Worm (Caenorhabditis elegans) whole organism, L1 larva: ENCODE measurements around the gene Y53C12A.10.

Experiments
- C04F5.9 ChIP-seq: sonication (generic microtip); optimal IDR thresholded peaks from 2 replicates; lab custom pipeline; 2016; ENCODE audit warnings: missing genetic modification characterization, missing compliant biosample characterization
- C16A3.4 ChIP-seq: fragments of 150-350 bp; optimal IDR thresholded peaks from 2 replicates; lab custom pipeline; 2014; ENCODE audit warnings: missing biosample characterization, missing genetic modification characterization
- C34B4.2 ChIP-seq: sonication (generic microtip); optimal IDR thresholded peaks from 2 replicates; lab custom pipeline; 2017; ENCODE audit warnings: mild to moderate bottlenecking, missing genetic modification characterization, missing compliant biosample characterization
- F16B12.6 ChIP-seq: fragments of 150-350 bp; optimal IDR thresholded peaks from 2 replicates; lab custom pipeline; 2014; ENCODE audit warnings: missing biosample characterization, missing genetic modification characterization
- aha-1 ChIP-seq: fragments of 150-350 bp; optimal IDR thresholded peaks from 2 replicates; lab custom pipeline; 2014; ENCODE audit warnings: missing biosample characterization, missing genetic modification characterization
- ama-1 ChIP-seq: fragments of 150-350 bp; optimal IDR thresholded peaks from 2 replicates; lab custom pipeline; 2014
- blmp-1 ChIP-seq: fragments of 150-350 bp; optimal IDR thresholded peaks from 2 replicates; lab custom pipeline; 2014; ENCODE audit warnings: missing biosample characterization, missing genetic modification characterization
- ceh-82 ChIP-seq, 3 experiments: fragments of 150-350 bp in 1 of 3; sonication (generic microtip) in 2 of 3; optimal IDR thresholded peaks; 2 replicates each; lab custom pipeline; 2014 to 2017; ENCODE audit warnings: missing biosample characterization in 3 of 3, missing genetic modification characterization in 3 of 3
- ceh-88 ChIP-seq: fragments of 200-800 bp; sonication (Bioruptor generic); IDR thresholded peaks from 2 replicates; pipeline ENCODE4 v1.3.6; 2022; ENCODE audit warnings: missing genetic modification characterization, missing compliant biosample characterization
- ceh-90 ChIP-seq: sonication (generic microtip); optimal IDR thresholded peaks from 2 replicates; lab custom pipeline; 2016; ENCODE audit warnings: missing genetic modification characterization, missing compliant biosample characterization
- ces-1 ChIP-seq: fragments of 150-350 bp; optimal IDR thresholded peaks from 2 replicates; lab custom pipeline; 2014; ENCODE audit warnings: missing biosample characterization, missing genetic modification reagents, missing genetic modification characterization
- efl-1 ChIP-seq, 4 experiments: fragments of 150-350 bp; optimal IDR thresholded peaks in 3 of 4; peaks in 1 of 4; 1 replicate in 1 of 4; 2 replicates in 3 of 4; lab custom pipeline; 2014; ENCODE audit warnings: missing biosample characterization in 2 of 4, missing genetic modification characterization in 2 of 4, missing genetic modification reagents in 2 of 4
- efl-3 ChIP-seq: fragments of 200-800 bp; sonication (Bioruptor generic); optimal IDR thresholded peaks from 2 replicates; lab custom pipeline; 2018; ENCODE audit warnings: mild to moderate bottlenecking, missing genetic modification characterization, missing compliant biosample characterization
- egl-13 ChIP-seq: sonication (generic microtip); optimal IDR thresholded peaks from 2 replicates; lab custom pipeline; 2016; ENCODE audit warnings: missing genotype, missing genetic modification reagents, missing genetic modification characterization, missing compliant biosample characterization
- egl-27 ChIP-seq, 2 experiments: fragments of 150-350 bp in 1 of 2; sonication (generic microtip); optimal IDR thresholded peaks; 3 replicates each; lab custom pipeline; 2017 to 2018; ENCODE audit warnings: missing biosample characterization in 2 of 2, missing genetic modification characterization in 2 of 2, missing genetic modification reagents in 2 of 2
- elt-3 ChIP-seq, 6 experiments: fragments of 150-350 bp in 1 of 6; sonication (generic microtip); optimal IDR thresholded peaks; 2 replicates each; lab custom pipeline; 2017 to 2018; ENCODE audit warnings: missing biosample characterization in 6 of 6, missing genetic modification characterization in 6 of 6, inconsistent platforms in 1 of 6
- fkh-10 ChIP-seq: sonication (generic microtip); optimal IDR thresholded peaks from 2 replicates; lab custom pipeline; 2017; ENCODE audit warnings: missing biosample characterization, missing genetic modification reagents, missing genetic modification characterization
- fkh-4 ChIP-seq: sonication (generic microtip); optimal IDR thresholded peaks from 2 replicates; lab custom pipeline; 2016; ENCODE audit warnings: missing compliant biosample characterization, missing genetic modification characterization, borderline replicate concordance
- grh-1 ChIP-seq: fragments of 200-800 bp; sonication (Bioruptor generic); IDR thresholded peaks from 2 replicates; pipeline ENCODE4 v1.3.6; 2022; ENCODE audit warnings: missing genetic modification reagents, missing genetic modification characterization, missing compliant biosample characterization
- hlh-17 ChIP-seq: fragments of 200-800 bp; sonication (Bioruptor generic); optimal IDR thresholded peaks from 2 replicates; lab custom pipeline; 2018; ENCODE audit warnings: missing genetic modification characterization, mild to moderate bottlenecking, missing compliant biosample characterization, moderate library complexity, borderline replicate concordance
- irx-1 ChIP-seq: sonication (generic microtip); optimal IDR thresholded peaks from 2 replicates; lab custom pipeline; 2016; ENCODE audit warnings: missing genetic modification characterization, missing compliant biosample characterization
- lin-15B ChIP-seq: fragments of 150-350 bp; sonication (generic microtip); optimal IDR thresholded peaks from 3 replicates; lab custom pipeline; 2014; ENCODE audit warnings: missing biosample characterization, missing genetic modification characterization
- lin-39 ChIP-seq: fragments of 150-350 bp; optimal IDR thresholded peaks from 2 replicates; lab custom pipeline; 2014; ENCODE audit warnings: missing biosample characterization, missing genetic modification reagents, missing genetic modification characterization
- lsy-2 ChIP-seq, 2 experiments: fragments of 150-350 bp; optimal IDR thresholded peaks; 2 replicates each; lab custom pipeline; 2014; ENCODE audit warnings: missing biosample characterization in 2 of 2, missing genetic modification characterization in 2 of 2
- mdl-1 ChIP-seq, 2 experiments: fragments of 150-350 bp; optimal IDR thresholded peaks; 2 replicates each; lab custom pipeline; 2014 to 2017; ENCODE audit warnings: missing biosample characterization in 2 of 2, missing genetic modification characterization in 2 of 2, inconsistent platforms in 1 of 2
- mep-1 ChIP-seq: fragments of 150-350 bp; optimal IDR thresholded peaks from 2 replicates; lab custom pipeline; 2014; ENCODE audit warnings: missing biosample characterization, missing genetic modification characterization
- nhr-12 ChIP-seq: sonication (generic microtip); optimal IDR thresholded peaks from 2 replicates; lab custom pipeline; 2017; ENCODE audit warnings: missing biosample characterization, missing genetic modification characterization
- nhr-19 ChIP-seq: fragments of 200-800 bp; sonication (Bioruptor generic); conservative IDR thresholded peaks from 2 replicates; pipeline ENCODE4 v1.3.6; 2022; ENCODE audit warnings: missing genetic modification characterization, missing compliant biosample characterization
- nhr-20 ChIP-seq: sonication (generic microtip); optimal IDR thresholded peaks from 2 replicates; lab custom pipeline; 2016; ENCODE audit warnings: mild to moderate bottlenecking, missing genetic modification characterization, missing compliant biosample characterization
- nhr-28 ChIP-seq: fragments of 150-350 bp; optimal IDR thresholded peaks from 2 replicates; lab custom pipeline; 2014; ENCODE audit warnings: missing biosample characterization, missing genetic modification characterization
- nhr-47 ChIP-seq: sonication (generic microtip); optimal IDR thresholded peaks from 2 replicates; lab custom pipeline; 2016; ENCODE audit warnings: mild to moderate bottlenecking, missing genetic modification characterization, moderate library complexity, missing compliant biosample characterization
- nhr-71 ChIP-seq: sonication (generic microtip); optimal IDR thresholded peaks from 2 replicates; lab custom pipeline; 2016; ENCODE audit warnings: mild to moderate bottlenecking, missing genetic modification characterization, moderate library complexity, missing compliant biosample characterization
- nhr-85 ChIP-seq: sonication (generic microtip); peaks from one replicate; lab custom pipeline; 2016; ENCODE audit warnings: missing genetic modification characterization, inconsistent platforms, missing compliant biosample characterization
- nhr-90 ChIP-seq: sonication (generic microtip); optimal IDR thresholded peaks from 2 replicates; lab custom pipeline; 2016; ENCODE audit warnings: mild to moderate bottlenecking, missing genetic modification characterization, missing compliant biosample characterization; ENCODE audit not compliant: poor library complexity
- skn-1 ChIP-seq: fragments of 150-350 bp; optimal IDR thresholded peaks from 2 replicates; lab custom pipeline; 2014; ENCODE audit warnings: missing biosample characterization, missing genetic modification characterization
- snpc-4 ChIP-seq: fragments of 150-350 bp; optimal IDR thresholded peaks from 2 replicates; lab custom pipeline; 2014; ENCODE audit warnings: missing biosample characterization, missing genetic modification characterization
- snu-23 ChIP-seq: sonication (generic microtip); optimal IDR thresholded peaks from 2 replicates; lab custom pipeline; 2016; ENCODE audit warnings: missing genetic modification characterization, missing compliant biosample characterization
- tbx-2 ChIP-seq: sonication (generic microtip); optimal IDR thresholded peaks from 2 replicates; lab custom pipeline; 2016; ENCODE audit warnings: missing genetic modification characterization, missing compliant biosample characterization
- tlp-1 ChIP-seq: fragments of 150-350 bp; optimal IDR thresholded peaks from 2 replicates; lab custom pipeline; 2014; ENCODE audit warnings: missing biosample characterization, missing genetic modification characterization
- unc-130 ChIP-seq: fragments of 150-350 bp; optimal IDR thresholded peaks from 2 replicates; lab custom pipeline; 2017; ENCODE audit warnings: missing biosample characterization, missing genetic modification characterization, inconsistent platforms
- unc-30 ChIP-seq: sonication (generic microtip); optimal IDR thresholded peaks from 2 replicates; lab custom pipeline; 2017; ENCODE audit warnings: missing biosample characterization, missing genetic modification characterization
- unc-62 ChIP-seq: fragments of 150-350 bp; optimal IDR thresholded peaks from 2 replicates; lab custom pipeline; 2014; ENCODE audit warnings: missing biosample characterization, missing genetic modification reagents, missing genetic modification characterization
- unc-98 ChIP-seq: fragments of 200-800 bp; sonication (Bioruptor generic); IDR thresholded peaks from 2 replicates; pipeline ENCODE4 v1.3.6; 2022; ENCODE audit warnings: missing genetic modification characterization, missing compliant biosample characterization
- vab-15 ChIP-seq: sonication (generic microtip); optimal IDR thresholded peaks from 2 replicates; lab custom pipeline; 2017; ENCODE audit warnings: missing genotype, mild to moderate bottlenecking, missing genetic modification characterization, missing compliant biosample characterization
- zip-4 ChIP-seq: fragments of 200-800 bp; sonication (Bioruptor generic); optimal IDR thresholded peaks from 2 replicates; lab custom pipeline; 2018; ENCODE audit warnings: mild to moderate bottlenecking, missing genetic modification characterization, moderate library complexity, missing compliant biosample characterization
- ztf-11 ChIP-seq, 2 experiments: sonication (generic microtip); optimal IDR thresholded peaks; 2 replicates each; lab custom pipeline; 2016 to 2017; ENCODE audit warnings: missing genetic modification characterization in 2 of 2, missing biosample characterization in 1 of 2, missing compliant biosample characterization in 1 of 2

The Y53C12A.10 gene

DNA sequence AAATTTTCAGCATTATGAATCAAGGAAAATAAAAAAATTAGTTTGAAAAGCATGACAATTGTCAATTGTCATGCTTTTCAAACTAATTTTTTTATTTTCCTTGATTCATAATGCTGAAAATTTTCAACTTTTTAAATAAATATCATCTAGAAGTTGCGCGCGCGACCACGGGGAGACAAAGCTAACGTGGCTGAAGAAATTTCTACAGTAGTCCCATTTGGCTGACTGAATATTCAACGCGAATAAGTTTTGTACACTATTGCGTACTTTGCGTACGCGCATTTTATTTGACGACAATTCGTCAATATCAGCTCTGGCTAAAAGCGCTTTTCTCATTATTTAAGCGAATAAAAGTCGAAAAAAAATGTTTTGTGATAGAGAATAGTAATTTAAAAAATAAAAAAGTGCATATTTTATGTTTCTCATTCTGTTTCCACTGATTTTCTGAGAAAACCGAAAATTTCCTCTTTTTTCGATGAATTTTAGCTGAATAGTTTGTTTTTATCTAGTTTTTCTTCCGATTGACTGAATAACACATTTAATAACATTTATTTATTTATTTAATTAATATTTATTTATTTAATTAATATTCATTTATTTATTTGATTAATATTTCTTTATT, 14.1 kb upstream of the Y53C12A.10 start, which contains the start of gene Y53C12A.11:
Y53C12A.11 (minus strand) TSS at position 68 of the 622 bp plus-strand sequence.
- peak; percentile 41 for TF ChIP-seq nhr-19 (GFP tag; lab: Robert Waterston, UW)
- peak; percentile 26 for TF ChIP-seq nhr-71 (tag; lab: Kevin White, UChicago)
- TF ChIP-seq nhr-47 (tag; lab: Kevin White, UChicago): peak; percentile 5
- TF ChIP-seq lsy-2 (tag; optimal IDR thresholded peaks at IDR 0.05; lab: Kevin White, UChicago): peak in 1 of 2 experiments; percentile 52
- TF ChIP-seq efl-1 (optimal IDR thresholded peaks at IDR 0.05; lab: Kevin White, UChicago): peak; percentile 13 to 39
- TF ChIP-seq efl-1 (GFP tag; optimal IDR thresholded peaks at IDR 0.05 in 1 of 2; lab: Kevin White, UChicago): peak in 1 of 2 experiments; percentile 70

DNA sequence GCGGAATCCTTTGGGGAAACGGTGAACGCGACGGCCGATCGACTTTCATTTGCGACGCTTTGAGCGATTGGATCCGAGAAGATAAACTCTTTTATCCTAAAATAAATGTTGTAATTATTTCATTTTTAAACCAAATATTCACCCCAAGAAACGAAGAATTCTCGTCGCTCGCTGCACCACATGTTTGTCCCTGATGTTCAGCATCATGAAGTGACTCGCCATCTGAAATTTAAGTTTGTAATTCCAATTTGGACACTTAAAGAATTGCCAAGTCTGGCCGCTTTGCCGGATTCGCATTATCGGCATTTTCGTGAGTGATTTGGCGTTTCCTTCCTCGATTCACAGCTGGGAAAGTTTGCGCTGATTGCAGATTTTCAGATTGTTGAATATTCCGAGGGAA, 13.3 kb upstream of the Y53C12A.10 start, which contains the start of gene Y53C12A.6:
Y53C12A.6 (minus strand) TSS at position 101 of the 400 bp plus-strand sequence.
- TF ChIP-seq fkh-10 (GFP tag; lab: Kevin White, UChicago): no peak
- TF ChIP-seq irx-1 (tag; lab: Kevin White, UChicago): no peak
- TF ChIP-seq unc-98 (GFP tag; lab: Robert Waterston, UW): no peak
- no peak for TF ChIP-seq tlp-1 (tag; lab: Kevin White, UChicago)
- TF ChIP-seq lin-15B (tag; lab: Kevin White, UChicago): no peak
- no peak for TF ChIP-seq nhr-28 (tag; lab: Kevin White, UChicago)
- no peak for TF ChIP-seq aha-1 (tag; lab: Kevin White, UChicago)
- no peak for TF ChIP-seq nhr-12 (tag; lab: Kevin White, UChicago)
- no peak for TF ChIP-seq ztf-11 (tag; optimal IDR thresholded peaks at IDR 0.05; lab: Kevin White, UChicago)
- TF ChIP-seq vab-15 (tag; lab: Kevin White, UChicago): no peak
- TF ChIP-seq egl-27 (tag; optimal IDR thresholded peaks at IDR 0.05; lab: Kevin White, UChicago): no peak
- TF ChIP-seq fkh-4: no peak
- TF ChIP-seq skn-1 (tag; lab: Kevin White, UChicago): no peak
- TF ChIP-seq unc-30 (tag; lab: Kevin White, UChicago): no peak
- TF ChIP-seq C16A3.4 (tag; lab: Kevin White, UChicago): no peak
- TF ChIP-seq grh-1 (GFP tag; lab: Robert Waterston, UW): no peak
- TF ChIP-seq C34B4.2 (tag; lab: Kevin White, UChicago): no peak
- TF ChIP-seq C04F5.9 (tag; lab: Kevin White, UChicago): no peak
- no peak for TF ChIP-seq nhr-20
- no peak for TF ChIP-seq hlh-17 (GFP tag; lab: Kevin White, UChicago)
- TF ChIP-seq, all 84 proteins: peak for 0

DNA sequence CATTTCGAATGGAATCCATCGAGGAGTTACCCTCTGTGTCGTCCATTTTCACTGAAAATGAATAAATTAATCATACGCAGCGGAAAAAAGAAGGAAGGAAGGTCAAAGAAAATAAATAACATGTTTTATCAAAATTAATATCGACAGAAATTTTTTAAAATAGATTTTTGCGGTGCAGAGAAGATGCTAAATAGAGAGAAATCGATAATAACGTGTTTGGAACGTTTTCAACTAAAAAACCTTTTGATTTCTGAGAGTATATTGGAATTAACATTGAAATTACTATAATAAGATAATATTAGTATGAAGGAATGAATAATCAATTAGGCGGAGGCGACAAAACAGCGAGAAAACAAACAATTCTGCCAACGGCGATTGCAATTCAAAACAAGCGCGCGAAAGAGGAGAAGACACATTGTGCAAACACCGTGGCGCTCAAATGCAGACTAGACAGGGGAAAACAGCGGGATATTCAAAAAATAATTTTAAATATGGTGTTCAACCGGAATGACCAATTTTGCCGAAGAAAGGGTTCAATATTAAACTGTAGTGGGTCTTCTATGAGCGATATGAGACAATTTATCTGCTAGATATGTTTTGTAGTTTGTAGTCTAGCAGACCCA, 11.9 kb upstream of the Y53C12A.10 start, which contains the start of gene wee-1.3:
wee-1.3 (minus strand) TSS at position 51 of the 623 bp plus-strand sequence.
- peak; percentile 66 to 89 (median 69) for TF ChIP-seq ceh-82 (tag; optimal IDR thresholded peaks at IDR 0.05; lab: Kevin White, UChicago)
- TF ChIP-seq ceh-88 (GFP tag; lab: Robert Waterston, UW): no peak
- peak; percentile 78 for TF ChIP-seq nhr-90 (tag; lab: Kevin White, UChicago)
- TF ChIP-seq unc-62 (GFP tag; lab: Kevin White, UChicago): no peak
- TF ChIP-seq snpc-4: peak; percentile 65
- no peak for TF ChIP-seq ama-1 (lab: Kevin White, UChicago)
- TF ChIP-seq nhr-20: peak; percentile 88
- peak; percentile 90 for TF ChIP-seq mep-1 (tag; lab: Kevin White, UChicago)
- TF ChIP-seq zip-4 (GFP tag; lab: Kevin White, UChicago): peak; percentile 29
- peak; percentile 77 for TF ChIP-seq blmp-1 (tag; lab: Kevin White, UChicago)
- TF ChIP-seq ces-1: no peak
- TF ChIP-seq grh-1 (GFP tag; lab: Robert Waterston, UW): peak; percentile 62
- TF ChIP-seq egl-13 (tag; lab: Kevin White, UChicago): peak; percentile 62
- TF ChIP-seq fkh-10 (GFP tag; lab: Kevin White, UChicago): no peak
- TF ChIP-seq unc-130 (tag; lab: Kevin White, UChicago): peak; percentile 83
- no peak for TF ChIP-seq unc-98 (GFP tag; lab: Robert Waterston, UW)
- TF ChIP-seq nhr-85 (tag; lab: Kevin White, UChicago): peak; percentile 90
- TF ChIP-seq unc-30 (tag; lab: Kevin White, UChicago): no peak
- peak; percentile 99 for TF ChIP-seq F16B12.6 (tag; lab: Kevin White, UChicago)
- peak in 3 of 6 experiments; percentile 49 to 81 (median 66) for TF ChIP-seq elt-3 (tag; optimal IDR thresholded peaks at IDR 0.05; lab: Kevin White, UChicago)
- TF ChIP-seq hlh-17 (GFP tag; lab: Kevin White, UChicago): no peak
- peak; percentile 58 for TF ChIP-seq lin-39 (tag; lab: Kevin White, UChicago)
- TF ChIP-seq snu-23 (GFP tag; lab: Kevin White, UChicago): peak; percentile 88
- TF ChIP-seq tbx-2 (tag; lab: Kevin White, UChicago): peak; percentile 82
- no peak for TF ChIP-seq efl-3
- TF ChIP-seq ceh-90 (tag; lab: Kevin White, UChicago): no peak
- TF ChIP-seq irx-1 (tag; lab: Kevin White, UChicago): peak; percentile 61
- peak in 1 of 2 experiments; percentile 77 for TF ChIP-seq mdl-1 (tag; optimal IDR thresholded peaks at IDR 0.05; lab: Kevin White, UChicago)
